Worm (Caenorhabditis elegans) whole organism, young adult: Measurements from ENCODE around the gene W09G10.9.
A peak's percentile ranks its signal among the peaks of the same experiment; 100 is the strongest.

Experiments
- T07F8.4 ChIP-seq: sonication (generic microtip); optimal IDR thresholded peaks from 2 replicates; lab custom pipeline; 2016; ENCODE audit warnings: mild to moderate bottlenecking, missing genetic modification characterization, moderate library complexity, missing compliant biosample characterization
- mes-4 ChIP-seq: sonication (generic microtip); optimal IDR thresholded peaks from 2 replicates; lab custom pipeline; 2016; ENCODE audit warnings: missing genotype, missing genetic modification characterization, missing compliant biosample characterization
- pha-4 ChIP-seq: fragments of 150-350 bp; sonication (generic microtip); optimal IDR thresholded peaks from 2 replicates; lab custom pipeline; 2014; ENCODE audit warnings: missing biosample characterization, missing genetic modification reagents, missing genetic modification characterization
- ztf-6 ChIP-seq: fragments of 200-800 bp; sonication (Bioruptor generic); IDR thresholded peaks from 2 replicates; pipeline ENCODE4 v1.3.6; 2022; ENCODE audit warnings: missing genetic modification reagents, missing genetic modification characterization, missing compliant biosample characterization

ce11 chrII:3520988-3521850, at the start of gene W09G10.9:
- TF ChIP-seq mes-4 (tag; lab: Kevin White, UChicago) (no peak), ztf-6 (GFP tag; lab: Robert Waterston, UW) (0 out of 2 replicates have a peak, but pooled peaks have one; percentile 56), pha-4 (no peak), T07F8.4 (no peak)
